Fruit fly (Drosophila melanogaster): ENCODE measurements around the gene COX7B.

The COX7B gene

DNA sequence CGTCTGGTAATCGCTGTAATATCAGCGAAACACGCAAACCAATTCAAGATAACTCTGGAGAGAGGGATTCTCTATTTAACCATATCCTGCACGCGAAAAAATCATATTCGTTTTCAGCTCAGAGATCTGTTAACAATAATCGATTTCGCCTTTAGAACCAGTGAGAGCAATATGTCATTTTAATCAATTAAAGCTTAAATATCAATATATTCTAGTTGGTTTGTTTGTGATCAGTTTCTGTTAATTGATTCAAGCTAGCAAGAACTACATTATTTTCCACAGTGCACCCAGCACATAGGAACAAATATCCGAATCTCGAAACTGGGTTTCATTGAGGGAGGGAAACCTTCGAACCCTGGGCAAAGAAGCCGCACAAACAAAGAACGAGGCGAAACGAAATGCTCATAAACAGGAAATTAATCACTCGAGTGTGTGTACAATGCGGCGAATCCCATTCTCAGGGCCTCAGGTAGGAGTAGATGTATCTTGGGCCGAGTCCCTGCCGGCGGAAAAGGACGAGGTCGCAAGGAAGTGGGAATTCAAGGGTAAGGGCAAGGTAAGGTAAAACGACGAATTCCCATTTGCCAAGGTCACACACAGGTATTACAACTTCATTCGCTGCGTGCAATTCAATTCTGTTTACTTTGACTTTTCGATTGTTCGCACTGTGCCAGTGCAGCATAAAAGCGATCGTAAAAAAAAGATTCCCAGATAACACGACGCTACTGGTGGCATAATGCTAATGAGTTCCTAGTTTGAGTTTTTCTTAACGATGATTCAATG is 9.1 kb upstream of the COX7B start:
- TF ChIP-seq sv (GFP tag; optimal IDR thresholded peaks at IDR 0.05) (peak; percentile 49), br (GFP tag; optimal IDR thresholded peaks at IDR 0.05) (peak; percentile 39), dsf (GFP tag; optimal IDR thresholded peaks at IDR 0.05; ENCODE audit: borderline replicate concordance) (no peak), Hr78 (GFP tag; optimal IDR thresholded peaks at IDR 0.05) (no peak), foxo (GFP tag; optimal IDR thresholded peaks at IDR 0.05) (peak in 1 of 2 experiments; percentile 40), Dif (GFP tag; optimal IDR thresholded peaks at IDR 0.05; ENCODE audit: partially characterized antibody) (no peak), fru (GFP tag; optimal IDR thresholded peaks at IDR 0.05) (peak; percentile 57), CG9705 (GFP tag; optimal IDR thresholded peaks at IDR 0.05) (no peak), psq (GFP tag; optimal IDR thresholded peaks at IDR 0.05) (peak; percentile 40), h (GFP tag; optimal IDR thresholded peaks at IDR 0.05) (peak; percentile 24), dl (GFP tag; optimal IDR thresholded peaks at IDR 0.05; ENCODE audit: insufficient read depth in 1 of 2, partially characterized antibody in 2 of 2) (no peak), ey (GFP tag; optimal IDR thresholded peaks at IDR 0.05) (peak; percentile 18), jim (GFP tag; optimal IDR thresholded peaks at IDR 0.05) (no peak), OdsH (GFP tag; optimal IDR thresholded peaks at IDR 0.05) (peak; percentile 23), rgr (GFP tag; optimal IDR thresholded peaks at IDR 0.05) (peak; percentile 31)

dm6 chr3L:17419103-17419741 is 6.1 kb upstream of the COX7B start:
- TF ChIP-seq psq (GFP tag; optimal IDR thresholded peaks at IDR 0.05): peak; percentile 48
- TF ChIP-seq Rel (GFP tag; optimal IDR thresholded peaks at IDR 0.05): no peak
- TF ChIP-seq Rel (tag; optimal IDR thresholded peaks at IDR 0.05): peak; percentile 2
- TF ChIP-seq Dfd (GFP tag; optimal IDR thresholded peaks at IDR 0.05): no peak

DNA sequence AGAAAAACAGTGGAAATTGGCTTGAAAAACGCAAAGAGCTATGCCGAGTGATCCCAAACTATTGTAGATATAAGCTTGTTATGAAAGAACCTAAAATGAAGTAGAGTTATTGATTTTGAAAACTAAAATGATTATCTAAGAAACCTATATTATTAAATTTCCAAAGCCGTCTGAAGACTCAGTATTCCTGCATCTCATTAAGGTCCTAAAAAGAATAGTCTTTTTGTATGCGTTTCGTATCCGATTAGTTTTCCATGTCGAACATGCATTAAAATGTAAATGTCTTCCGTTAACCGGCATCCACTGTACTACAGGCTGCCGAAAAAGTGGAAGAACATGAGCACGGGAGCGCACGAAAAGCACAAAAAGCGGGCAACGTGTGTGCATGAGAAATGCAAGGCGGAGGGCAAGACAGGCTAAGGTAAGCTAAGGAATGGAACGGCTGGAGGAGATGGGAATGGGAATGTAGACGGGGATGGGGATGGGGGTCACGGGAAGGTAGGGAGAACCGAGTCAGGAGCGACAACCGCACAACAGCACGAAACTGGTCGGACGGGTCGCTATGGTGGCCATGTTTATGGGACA is 4.6 kb upstream of the COX7B start:
- TF ChIP-seq sage (GFP tag; optimal IDR thresholded peaks at IDR 0.05): peak; percentile 4
- peak; percentile 31 for TF ChIP-seq brk (GFP tag; optimal IDR thresholded peaks at IDR 0.05)
- TF ChIP-seq rgr (GFP tag; optimal IDR thresholded peaks at IDR 0.05): peak; percentile 60
- TF ChIP-seq GATAd (GFP tag; optimal IDR thresholded peaks at IDR 0.05): no peak
- no peak for TF ChIP-seq tai (GFP tag; optimal IDR thresholded peaks at IDR 0.05)
- peak; percentile 86 for TF ChIP-seq psq (GFP tag; optimal IDR thresholded peaks at IDR 0.05)
- TF ChIP-seq HLH106 (tag; optimal IDR thresholded peaks at IDR 0.05): peak; percentile 71
- no peak for TF ChIP-seq Rel (GFP tag; optimal IDR thresholded peaks at IDR 0.05)
- TF ChIP-seq Rel (tag; optimal IDR thresholded peaks at IDR 0.05): peak; percentile 7
- no peak for TF ChIP-seq Jra (GFP tag; optimal IDR thresholded peaks at IDR 0.05)
- no peak for TF ChIP-seq Mio (GFP tag; optimal IDR thresholded peaks at IDR 0.05)
- TF ChIP-seq Abd-B (GFP tag; optimal IDR thresholded peaks at IDR 0.05): no peak
- TF ChIP-seq woc (GFP tag; optimal IDR thresholded peaks at IDR 0.05): peak; percentile 80
- TF ChIP-seq CG32264 (GFP tag; optimal IDR thresholded peaks at IDR 0.05): peak; percentile 45
- TF ChIP-seq Sp1 (GFP tag; optimal IDR thresholded peaks at IDR 0.05): peak; percentile 72
- TF ChIP-seq dl (GFP tag; optimal IDR thresholded peaks at IDR 0.05; ENCODE audit: insufficient read depth in 1 of 2, partially characterized antibody in 2 of 2): peak; percentile 5 to 59
- peak; percentile 82 for TF ChIP-seq Dif (GFP tag; optimal IDR thresholded peaks at IDR 0.05; ENCODE audit: partially characterized antibody)
- TF ChIP-seq dmrt93B (GFP tag; optimal IDR thresholded peaks at IDR 0.05): peak; percentile 23
- TF ChIP-seq fru (GFP tag; optimal IDR thresholded peaks at IDR 0.05): peak; percentile 83
- TF ChIP-seq dsf (GFP tag; optimal IDR thresholded peaks at IDR 0.05; ENCODE audit: borderline replicate concordance): no peak
- TF ChIP-seq br (GFP tag; optimal IDR thresholded peaks at IDR 0.05): peak; percentile 78
- no peak for TF ChIP-seq sv (GFP tag; optimal IDR thresholded peaks at IDR 0.05)
- peak; percentile 34 for TF ChIP-seq Hnf4 (GFP tag; optimal IDR thresholded peaks at IDR 0.05)
- TF ChIP-seq N (GFP tag; optimal IDR thresholded peaks at IDR 0.05): no peak
- TF ChIP-seq Vsx2 (GFP tag; optimal IDR thresholded peaks at IDR 0.05; ENCODE audit: partially characterized antibody): no peak
- TF ChIP-seq ey (GFP tag; optimal IDR thresholded peaks at IDR 0.05): peak; percentile 62
- TF ChIP-seq foxo (GFP tag; optimal IDR thresholded peaks at IDR 0.05): peak in 1 of 2 experiments; percentile 77
- TF ChIP-seq OdsH (GFP tag; optimal IDR thresholded peaks at IDR 0.05): peak; percentile 79
- peak; percentile 3 for TF ChIP-seq jim (GFP tag; optimal IDR thresholded peaks at IDR 0.05)
- peak; percentile 65 for TF ChIP-seq h (GFP tag; optimal IDR thresholded peaks at IDR 0.05)
